Fruit fly (Drosophila melanogaster) whole organism, embryonic: ENCODE measurements around the gene stumps.

Experiments used
- Atf6 ChIP-seq: fragments of 200-800 bp; sonication (Bioruptor generic); IDR thresholded peaks from 2 replicates; pipeline ENCODE4 v1.3.6; 2022; ENCODE audit warnings: missing biosample characterization, missing genetic modification characterization
- Bgb ChIP-seq: fragments of 200-800 bp; sonication (Bioruptor generic); IDR thresholded peaks from 2 replicates; pipeline ENCODE4 v1.3.6; 2022; ENCODE audit warnings: missing biosample characterization, missing genetic modification characterization; ENCODE audit not compliant: partially characterized antibody
- CG10274 ChIP-seq: fragments of 200-800 bp; sonication (Bioruptor generic); optimal IDR thresholded peaks from 3 replicates; lab custom pipeline; 2017; ENCODE audit warnings: missing biosample characterization, mild to moderate bottlenecking, missing genetic modification characterization
- CG12769 ChIP-seq: fragments of 200-800 bp; sonication (Bioruptor generic); optimal IDR thresholded peaks from 2 replicates; lab custom pipeline; 2019; ENCODE audit warnings: missing biosample characterization, mild to moderate bottlenecking, missing genetic modification characterization, moderate library complexity
- CG13775 ChIP-seq: fragments of 200-800 bp; sonication (Bioruptor generic); optimal IDR thresholded peaks from 3 replicates; lab custom pipeline; 2017; ENCODE audit warnings: missing biosample characterization, mild to moderate bottlenecking, missing genetic modification characterization
- CG15479 ChIP-seq: fragments of 200-800 bp; sonication (Bioruptor generic); optimal IDR thresholded peaks from 3 replicates; lab custom pipeline; 2019; ENCODE audit warnings: missing biosample characterization, mild to moderate bottlenecking, missing genetic modification characterization, moderate library complexity
- CG1603 ChIP-seq: fragments of 200-800 bp; sonication (Bioruptor generic); optimal IDR thresholded peaks from 2 replicates; lab custom pipeline; 2019; ENCODE audit warnings: missing biosample characterization, mild to moderate bottlenecking, missing genetic modification characterization, moderate library complexity
- CG17385 ChIP-seq: fragments of 200-800 bp; sonication (Bioruptor generic); optimal IDR thresholded peaks from 3 replicates; lab custom pipeline; 2018; ENCODE audit warnings: missing biosample characterization, mild to moderate bottlenecking, missing genetic modification characterization
- CG18476 ChIP-seq: fragments of 200-800 bp; sonication (Bioruptor generic); optimal IDR thresholded peaks from 2 replicates; lab custom pipeline; 2016; ENCODE audit warnings: missing biosample characterization, mild to moderate bottlenecking, missing genetic modification characterization
- CG2199 ChIP-seq: fragments of 200-800 bp; sonication (Bioruptor generic); IDR thresholded peaks from 3 replicates; pipeline ENCODE4 v1.3.6; 2022; ENCODE audit warnings: missing biosample characterization, missing genetic modification characterization
- CG32532 ChIP-seq: fragments of 200-800 bp; sonication (Bioruptor generic); IDR thresholded peaks from 2 replicates; pipeline ENCODE4 v1.3.6; 2022; ENCODE audit warnings: missing biosample characterization, missing genetic modification characterization
- CG32772 ChIP-seq: fragments of 200-800 bp; sonication (Bioruptor generic); IDR thresholded peaks from 2 replicates; pipeline ENCODE4 v1.3.6; 2022; ENCODE audit warnings: missing biosample characterization, missing genetic modification characterization
- CG4360 ChIP-seq: fragments of 200-800 bp; sonication (Bioruptor generic); IDR thresholded peaks from 2 replicates; pipeline ENCODE4 v1.3.6; 2022; ENCODE audit warnings: missing biosample characterization, missing genetic modification characterization
- CG9437 ChIP-seq: fragments of 200-800 bp; sonication (Bioruptor generic); optimal IDR thresholded peaks from 2 replicates; lab custom pipeline; 2018; ENCODE audit warnings: missing biosample characterization, mild to moderate bottlenecking, missing genetic modification characterization
- CG9932 ChIP-seq: fragments of 200-800 bp; sonication (Bioruptor generic); IDR thresholded peaks from 2 replicates; pipeline ENCODE4 v1.3.6; 2022; ENCODE audit warnings: missing biosample characterization, missing genetic modification characterization
- D ChIP-seq, 2 experiments: fragments of 200-800 bp in 1 of 2; fragments of >200 bp in 1 of 2; sonication (Bioruptor generic) in 1 of 2; optimal IDR thresholded peaks; 2 replicates in 1 of 2; 3 replicates in 1 of 2; lab custom pipeline; 2017; ENCODE audit warnings: mild to moderate bottlenecking in 1 of 2, missing biosample characterization in 1 of 2, missing genetic modification characterization in 1 of 2, missing genetic modification reagents in 1 of 2
- Deaf1 ChIP-seq: fragments of 200-800 bp; optimal IDR thresholded peaks from 3 replicates; lab custom pipeline; 2019; ENCODE audit warnings: missing biosample characterization, mild to moderate bottlenecking, missing genetic modification characterization, moderate library complexity
- Hr78 ChIP-seq, 2 experiments: fragments of 200-800 bp in 1 of 2; fragments of >200 bp in 1 of 2; sonication (Bioruptor generic) in 1 of 2; optimal IDR thresholded peaks; 2 replicates each; lab custom pipeline; 2017 to 2019; ENCODE audit warnings: missing biosample characterization in 2 of 2, missing genetic modification characterization in 2 of 2, mild to moderate bottlenecking in 1 of 2, moderate library complexity in 1 of 2
- Med ChIP-seq: fragments of 200-800 bp; sonication (Bioruptor generic); peaks from one replicate; lab custom pipeline; 2016; ENCODE audit warnings: missing biosample characterization, missing genetic modification characterization, mild to moderate bottlenecking, inconsistent platforms, moderate library complexity
- Nf-YA ChIP-seq: fragments of 200-800 bp; sonication (Bioruptor generic); IDR thresholded peaks from 2 replicates; pipeline ENCODE4 v1.3.6; 2022; ENCODE audit warnings: missing biosample characterization, missing genetic modification characterization
- Optix ChIP-seq: fragments of 200-800 bp; sonication (Bioruptor generic); IDR thresholded peaks from 3 replicates; pipeline ENCODE4 v1.3.6; 2022; ENCODE audit warnings: missing biosample characterization, missing genetic modification characterization
- ara ChIP-seq: fragments of 200-800 bp; sonication (Bioruptor generic); IDR thresholded peaks from 2 replicates; pipeline ENCODE4 v1.3.6; 2022; ENCODE audit warnings: missing biosample characterization, missing genetic modification characterization
- bbx ChIP-seq: fragments of 200-800 bp; sonication (Bioruptor generic); IDR thresholded peaks from 2 replicates; pipeline ENCODE4 v1.3.6; 2022; ENCODE audit warnings: missing biosample characterization, missing genetic modification characterization; ENCODE audit not compliant: partially characterized antibody
- bigmax ChIP-seq: fragments of 200-800 bp; sonication (Bioruptor generic); optimal IDR thresholded peaks from 2 replicates; lab custom pipeline; 2018; ENCODE audit warnings: missing biosample characterization, mild to moderate bottlenecking, missing genetic modification characterization
- cad ChIP-seq: fragments of >200 bp; optimal IDR thresholded peaks from 2 replicates; lab custom pipeline; 2017; ENCODE audit warnings: missing biosample characterization, missing genetic modification characterization
- chinmo ChIP-seq: fragments of 200-800 bp; sonication (Bioruptor generic); IDR thresholded peaks from 4 replicates; pipeline ENCODE4 v1.3.6; 2022; ENCODE audit warnings: missing biosample characterization, missing genetic modification characterization; ENCODE audit not compliant: partially characterized antibody
- chm ChIP-seq: fragments of 200-800 bp; sonication (Bioruptor generic); IDR thresholded peaks from 2 replicates; pipeline ENCODE4 v1.3.6; 2022; ENCODE audit warnings: missing biosample characterization, missing genetic modification characterization
- dysf ChIP-seq: fragments of 200-800 bp; sonication (Bioruptor generic); IDR thresholded peaks from 3 replicates; pipeline ENCODE4 v1.3.6; 2022; ENCODE audit warnings: missing biosample characterization, missing genetic modification characterization
- fd64A ChIP-seq: fragments of 200-800 bp; sonication (Bioruptor generic); optimal IDR thresholded peaks from 3 replicates; lab custom pipeline; 2018; ENCODE audit warnings: missing biosample characterization, mild to moderate bottlenecking, missing genetic modification characterization
- gcm ChIP-seq: fragments of 200-800 bp; sonication (Bioruptor generic); optimal IDR thresholded peaks from 2 replicates; lab custom pipeline; 2019; ENCODE audit warnings: missing biosample characterization, mild to moderate bottlenecking, missing genetic modification characterization, moderate library complexity
- her ChIP-seq: fragments of 200-800 bp; sonication (Bioruptor generic); optimal IDR thresholded peaks from 2 replicates; lab custom pipeline; 2016; ENCODE audit warnings: missing biosample characterization, missing genetic modification characterization
- insv ChIP-seq, 2 experiments: fragments of 200-800 bp; sonication (Bioruptor generic); optimal IDR thresholded peaks; 3 replicates each; lab custom pipeline; 2016 to 2018; ENCODE audit warnings: missing biosample characterization in 2 of 2, missing genetic modification characterization in 2 of 2
- kni ChIP-seq: fragments of 200-800 bp; sonication (Bioruptor generic); optimal IDR thresholded peaks from 3 replicates; lab custom pipeline; 2017; ENCODE audit warnings: mild to moderate bottlenecking, missing biosample characterization, missing genetic modification reagents, missing genetic modification characterization
- luna ChIP-seq: fragments of 200-800 bp; sonication (Bioruptor generic); optimal IDR thresholded peaks from 2 replicates; lab custom pipeline; 2016; ENCODE audit warnings: missing biosample characterization, missing genetic modification characterization
- mld ChIP-seq: fragments of 200-800 bp; sonication (Bioruptor generic); IDR thresholded peaks from 3 replicates; pipeline ENCODE4 v1.3.6; 2022; ENCODE audit warnings: missing biosample characterization, missing genetic modification characterization; ENCODE audit not compliant: partially characterized antibody
- nom ChIP-seq: fragments of 200-800 bp; sonication (Bioruptor generic); optimal IDR thresholded peaks from 2 replicates; lab custom pipeline; 2017; ENCODE audit warnings: missing biosample characterization, missing genetic modification characterization, mild to moderate bottlenecking, moderate library complexity, missing genetic modification reagents
- pros ChIP-seq: fragments of 200-800 bp; sonication (Bioruptor generic); optimal IDR thresholded peaks from 3 replicates; lab custom pipeline; 2019; ENCODE audit warnings: missing biosample characterization, mild to moderate bottlenecking, missing genetic modification characterization, moderate library complexity
- psq ChIP-seq: fragments of 200-800 bp; sonication (Bioruptor generic); optimal IDR thresholded peaks from 2 replicates; lab custom pipeline; 2017; ENCODE audit warnings: missing biosample characterization, missing genetic modification characterization
- sens ChIP-seq: fragments of 200-800 bp; sonication (Bioruptor generic); peaks from one replicate; lab custom pipeline; 2016; ENCODE audit warnings: missing biosample characterization, missing genetic modification characterization
- sens-2 ChIP-seq: fragments of 200-800 bp; sonication (Bioruptor generic); IDR thresholded peaks from 2 replicates; pipeline ENCODE4 v1.3.6; 2022; ENCODE audit warnings: missing biosample characterization, missing genetic modification characterization
- stc ChIP-seq: fragments of 200-800 bp; sonication (Bioruptor generic); IDR thresholded peaks from 2 replicates; pipeline ENCODE4 v1.3.6; 2022; ENCODE audit warnings: missing biosample characterization, missing genetic modification characterization
- tio ChIP-seq: fragments of 200-800 bp; sonication (Bioruptor generic); optimal IDR thresholded peaks from 2 replicates; lab custom pipeline; 2017; ENCODE audit warnings: missing biosample characterization, missing genetic modification characterization, inconsistent platforms
- tll ChIP-seq, 2 experiments: fragments of 200-800 bp in 1 of 2; fragments of >200 bp in 1 of 2; sonication (Bioruptor generic) in 1 of 2; optimal IDR thresholded peaks; 2 replicates each; lab custom pipeline; 2017 to 2019; ENCODE audit warnings: missing biosample characterization in 2 of 2, missing genetic modification characterization in 2 of 2, mild to moderate bottlenecking in 1 of 2, moderate library complexity in 1 of 2
- twi ChIP-seq: fragments of 200-800 bp; optimal IDR thresholded peaks from 2 replicates; lab custom pipeline; 2019; ENCODE audit warnings: missing biosample characterization, mild to moderate bottlenecking, missing genetic modification characterization, moderate library complexity
- zen ChIP-seq: fragments of 200-800 bp; sonication (Bioruptor generic); optimal IDR thresholded peaks from 3 replicates; lab custom pipeline; 2018; ENCODE audit warnings: missing biosample characterization, mild to moderate bottlenecking, missing genetic modification characterization, moderate library complexity

Gene stumps

dm6 chr3R:14651076-14651662 is 74.2 kb downstream of the stumps start:
- 0 out of 3 replicates have a peak, but pooled peaks have one; percentile 8 for TF ChIP-seq mld (GFP tag; lab: Robert Waterston, UW)
- TF ChIP-seq psq (GFP tag; lab: Kevin White, UChicago): peak; percentile 12
- no peak for TF ChIP-seq CG18476 (GFP tag; lab: Kevin White, UChicago)
- peak; percentile 54 for TF ChIP-seq CG17385
- TF ChIP-seq her (GFP tag; lab: Kevin White, UChicago): no peak
- TF ChIP-seq CG1603 (tag; lab: Kevin White, UChicago): no peak
- no peak for TF ChIP-seq Hr78 (GFP tag; optimal IDR thresholded peaks at IDR 0.05; lab: Kevin White, UChicago)
- peak in 1 of 2 experiments; percentile 9 for TF ChIP-seq tll (GFP tag; optimal IDR thresholded peaks at IDR 0.05; lab: Kevin White, UChicago)
- TF ChIP-seq CG4360 (GFP tag; lab: Robert Waterston, UW): no peak
- TF ChIP-seq nom (GFP tag; lab: Kevin White, UChicago): peak; percentile 75
- 0 out of 4 replicates have a peak, but pooled peaks have one; percentile 45 for TF ChIP-seq chinmo
- TF ChIP-seq fd64A (GFP tag; lab: Kevin White, UChicago): no peak

dm6 chr3R:14652301-14652880 is 75.4 kb downstream of the stumps start:
- TF ChIP-seq dysf (GFP tag; lab: Robert Waterston, UW) (no peak), gcm (GFP tag; lab: Kevin White, UChicago) (peak; percentile 50), tio (GFP tag; lab: Kevin White, UChicago) (no peak), CG2199 (GFP tag; lab: Robert Waterston, UW) (peak; percentile 100), kni (GFP tag; lab: Kevin White, UChicago) (peak; percentile 75), bigmax (GFP tag; lab: Kevin White, UChicago) (peak; percentile 0), twi (peak; percentile 34), D (optimal IDR thresholded peaks at IDR 0.05; lab: Kevin White, UChicago) (peak; percentile 85), D (GFP tag; optimal IDR thresholded peaks at IDR 0.05; lab: Kevin White, UChicago) (no peak), Optix (GFP tag; lab: Robert Waterston, UW) (no peak), zen (tag; lab: Kevin White, UChicago) (peak; percentile 54), cad (GFP tag; lab: Kevin White, UChicago) (peak; percentile 22), CG32772 (GFP tag; lab: Robert Waterston, UW) (no peak), bbx (0 out of 2 replicates have a peak, but pooled peaks have one; percentile 24), pros (GFP tag; lab: Kevin White, UChicago) (peak; percentile 63), CG32532 (0 out of 2 replicates have a peak, but pooled peaks have one; percentile 14), insv (GFP tag; optimal IDR thresholded peaks at IDR 0.05; lab: Kevin White, UChicago) (peak in 1 of 2 experiments; percentile 7), CG13775 (GFP tag; lab: Kevin White, UChicago) (no peak), sens-2 (GFP tag; lab: Robert Waterston, UW) (no peak), CG10274 (GFP tag; lab: Kevin White, UChicago) (no peak), sens (GFP tag; lab: Kevin White, UChicago) (peak; percentile 37), CG9437 (no peak), Bgb (GFP tag; lab: Robert Waterston, UW) (peak; percentile 52), luna (GFP tag; lab: Kevin White, UChicago) (no peak), CG9932 (GFP tag; lab: Robert Waterston, UW) (0 out of 2 replicates have a peak, but pooled peaks have one; percentile 29), CG15479 (GFP tag; lab: Kevin White, UChicago) (peak; percentile 39), chm (GFP tag; lab: Robert Waterston, UW) (0 out of 2 replicates have a peak, but pooled peaks have one; percentile 42), Atf6 (GFP tag; lab: Robert Waterston, UW) (peak; percentile 50; the same call in 1 of the 2 replicates), tll (GFP tag; optimal IDR thresholded peaks at IDR 0.05; lab: Kevin White, UChicago) (peak in 1 of 2 experiments; percentile 73), Med (GFP tag; lab: Kevin White, UChicago) (peak; percentile 63), chinmo (0 out of 4 replicates have a peak, but pooled peaks have one; percentile 15), Deaf1 (peak; percentile 13), stc (0 out of 2 replicates have a peak, but pooled peaks have one; percentile 9), CG12769 (tag; lab: Kevin White, UChicago) (peak; percentile 9), Nf-YA (no peak), ara (GFP tag; lab: Robert Waterston, UW) (0 out of 2 replicates have a peak, but pooled peaks have one; percentile 38)
